Worm (Caenorhabditis elegans) whole organism, L1 larva: ENCODE measurements around the gene slmp-1.

Source experiments
- C16A3.4 ChIP-seq: fragments of 150-350 bp; optimal IDR thresholded peaks from 2 replicates; lab custom pipeline; 2014; ENCODE audit warnings: missing biosample characterization, missing genetic modification characterization
- F16B12.6 ChIP-seq: fragments of 150-350 bp; optimal IDR thresholded peaks from 2 replicates; lab custom pipeline; 2014; ENCODE audit warnings: missing biosample characterization, missing genetic modification characterization
- ceh-63 ChIP-seq: fragments of 200-800 bp; sonication (Bioruptor generic); optimal IDR thresholded peaks from 2 replicates; lab custom pipeline; 2018; ENCODE audit warnings: mild to moderate bottlenecking, missing genetic modification characterization, missing compliant biosample characterization
- ceh-82 ChIP-seq, 3 experiments: fragments of 150-350 bp in 1 of 3; sonication (generic microtip) in 2 of 3; optimal IDR thresholded peaks; 2 replicates each; lab custom pipeline; 2014 to 2017; ENCODE audit warnings: missing biosample characterization in 3 of 3, missing genetic modification characterization in 3 of 3
- ceh-88 ChIP-seq: fragments of 200-800 bp; sonication (Bioruptor generic); IDR thresholded peaks from 2 replicates; pipeline ENCODE4 v1.3.6; 2022; ENCODE audit warnings: missing genetic modification characterization, missing compliant biosample characterization
- ceh-90 ChIP-seq: sonication (generic microtip); optimal IDR thresholded peaks from 2 replicates; lab custom pipeline; 2016; ENCODE audit warnings: missing genetic modification characterization, missing compliant biosample characterization
- dpl-1 ChIP-seq, 3 experiments: fragments of 150-350 bp in 2 of 3; sonication (generic microtip) in 1 of 3; optimal IDR thresholded peaks; 2 replicates each; lab custom pipeline; 2014 to 2017; ENCODE audit warnings: missing biosample characterization in 3 of 3, missing genetic modification characterization in 3 of 3, missing genetic modification reagents in 3 of 3
- efl-1 ChIP-seq, 4 experiments: fragments of 150-350 bp; optimal IDR thresholded peaks in 3 of 4; peaks in 1 of 4; 1 replicate in 1 of 4; 2 replicates in 3 of 4; lab custom pipeline; 2014; ENCODE audit warnings: missing biosample characterization in 2 of 4, missing genetic modification characterization in 2 of 4, missing genetic modification reagents in 2 of 4
- efl-3 ChIP-seq: fragments of 200-800 bp; sonication (Bioruptor generic); optimal IDR thresholded peaks from 2 replicates; lab custom pipeline; 2018; ENCODE audit warnings: mild to moderate bottlenecking, missing genetic modification characterization, missing compliant biosample characterization
- egl-13 ChIP-seq: sonication (generic microtip); optimal IDR thresholded peaks from 2 replicates; lab custom pipeline; 2016; ENCODE audit warnings: missing genotype, missing genetic modification reagents, missing genetic modification characterization, missing compliant biosample characterization
- ets-5 ChIP-seq: fragments of 200-800 bp; sonication (Bioruptor generic); IDR thresholded peaks from 2 replicates; pipeline ENCODE4 v1.3.6; 2022; ENCODE audit warnings: missing genetic modification characterization, missing compliant biosample characterization
- fkh-4 ChIP-seq: sonication (generic microtip); optimal IDR thresholded peaks from 2 replicates; lab custom pipeline; 2016; ENCODE audit warnings: missing compliant biosample characterization, missing genetic modification characterization, borderline replicate concordance
- fkh-8 ChIP-seq: sonication (generic microtip); optimal IDR thresholded peaks from 2 replicates; lab custom pipeline; 2016; ENCODE audit warnings: mild to moderate bottlenecking, missing genetic modification characterization, missing compliant biosample characterization
- fos-1 ChIP-seq: fragments of 150-350 bp; optimal IDR thresholded peaks from 2 replicates; lab custom pipeline; 2014; ENCODE audit warnings: missing biosample characterization, missing genetic modification characterization
- hlh-17 ChIP-seq: fragments of 200-800 bp; sonication (Bioruptor generic); optimal IDR thresholded peaks from 2 replicates; lab custom pipeline; 2018; ENCODE audit warnings: missing genetic modification characterization, mild to moderate bottlenecking, missing compliant biosample characterization, moderate library complexity, borderline replicate concordance
- isw-1 ChIP-seq: fragments of 200-800 bp; sonication (Bioruptor generic); IDR thresholded peaks from 2 replicates; pipeline ENCODE4 v1.3.6; 2022; ENCODE audit warnings: missing genetic modification characterization, missing compliant biosample characterization
- lin-15B ChIP-seq: fragments of 150-350 bp; sonication (generic microtip); optimal IDR thresholded peaks from 3 replicates; lab custom pipeline; 2014; ENCODE audit warnings: missing biosample characterization, missing genetic modification characterization
- lin-35 ChIP-seq, 2 experiments: fragments of 150-350 bp; optimal IDR thresholded peaks; 2 replicates each; lab custom pipeline; 2014; ENCODE audit warnings: missing biosample characterization in 2 of 2, missing genetic modification characterization in 2 of 2, missing genetic modification reagents in 2 of 2
- lin-39 ChIP-seq: fragments of 150-350 bp; optimal IDR thresholded peaks from 2 replicates; lab custom pipeline; 2014; ENCODE audit warnings: missing biosample characterization, missing genetic modification reagents, missing genetic modification characterization
- lir-3 ChIP-seq: sonication (generic microtip); optimal IDR thresholded peaks from 2 replicates; lab custom pipeline; 2016; ENCODE audit warnings: mild to moderate bottlenecking, missing genetic modification characterization, moderate library complexity, missing compliant biosample characterization; ENCODE audit not compliant: poor library complexity
- mef-2 ChIP-seq: fragments of 150-350 bp; optimal IDR thresholded peaks from 2 replicates; lab custom pipeline; 2014; ENCODE audit warnings: missing biosample characterization, missing genetic modification characterization
- mep-1 ChIP-seq: fragments of 150-350 bp; optimal IDR thresholded peaks from 2 replicates; lab custom pipeline; 2014; ENCODE audit warnings: missing biosample characterization, missing genetic modification characterization
- nhr-12 ChIP-seq: sonication (generic microtip); optimal IDR thresholded peaks from 2 replicates; lab custom pipeline; 2017; ENCODE audit warnings: missing biosample characterization, missing genetic modification characterization
- nhr-47 ChIP-seq: sonication (generic microtip); optimal IDR thresholded peaks from 2 replicates; lab custom pipeline; 2016; ENCODE audit warnings: mild to moderate bottlenecking, missing genetic modification characterization, moderate library complexity, missing compliant biosample characterization
- rnt-1 ChIP-seq: sonication (generic microtip); optimal IDR thresholded peaks from 2 replicates; lab custom pipeline; 2016; ENCODE audit warnings: mild to moderate bottlenecking, missing genetic modification characterization, moderate library complexity, missing compliant biosample characterization
- snpc-4 ChIP-seq: fragments of 150-350 bp; optimal IDR thresholded peaks from 2 replicates; lab custom pipeline; 2014; ENCODE audit warnings: missing biosample characterization, missing genetic modification characterization
- snu-23 ChIP-seq: sonication (generic microtip); optimal IDR thresholded peaks from 2 replicates; lab custom pipeline; 2016; ENCODE audit warnings: missing genetic modification characterization, missing compliant biosample characterization
- sox-4 ChIP-seq: sonication (generic microtip); optimal IDR thresholded peaks from 2 replicates; lab custom pipeline; 2016; ENCODE audit warnings: missing genetic modification characterization, missing compliant biosample characterization
- swsn-7 ChIP-seq: sonication (generic microtip); optimal IDR thresholded peaks from 2 replicates; lab custom pipeline; 2016; ENCODE audit warnings: missing genetic modification characterization, missing compliant biosample characterization
- unc-130 ChIP-seq: fragments of 150-350 bp; optimal IDR thresholded peaks from 2 replicates; lab custom pipeline; 2017; ENCODE audit warnings: missing biosample characterization, missing genetic modification characterization, inconsistent platforms
- unc-98 ChIP-seq: fragments of 200-800 bp; sonication (Bioruptor generic); IDR thresholded peaks from 2 replicates; pipeline ENCODE4 v1.3.6; 2022; ENCODE audit warnings: missing genetic modification characterization, missing compliant biosample characterization
- vab-15 ChIP-seq: sonication (generic microtip); optimal IDR thresholded peaks from 2 replicates; lab custom pipeline; 2017; ENCODE audit warnings: missing genotype, mild to moderate bottlenecking, missing genetic modification characterization, missing compliant biosample characterization
- ztf-4 ChIP-seq: fragments of 150-350 bp; optimal IDR thresholded peaks from 2 replicates; lab custom pipeline; 2014; ENCODE audit warnings: missing biosample characterization, missing genetic modification characterization

Gene slmp-1

DNA sequence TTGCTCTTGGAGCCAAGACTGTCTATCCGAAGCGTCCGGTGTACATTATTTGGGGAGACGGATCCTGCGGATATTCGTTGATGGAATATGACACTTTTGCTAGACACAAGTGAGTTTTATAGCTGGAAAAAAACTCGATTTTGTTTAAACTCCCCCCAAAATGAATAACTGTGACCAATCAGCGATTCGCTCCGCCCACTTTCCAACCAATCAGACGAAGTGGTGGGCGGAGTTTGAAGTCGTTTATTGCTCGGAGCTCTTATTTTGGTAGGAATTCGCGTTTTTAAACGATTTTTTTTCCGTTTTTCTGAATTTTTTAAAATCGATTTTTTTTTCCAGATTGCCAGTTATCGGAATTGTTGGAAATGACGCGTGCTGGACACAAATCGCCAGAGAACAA lies 48.2 kb downstream of the slmp-1 start:
- no peak for TF ChIP-seq lin-15B (tag; lab: Kevin White, UChicago)
- TF ChIP-seq sox-4 (tag; lab: Kevin White, UChicago), result no peak
- TF ChIP-seq efl-1 (optimal IDR thresholded peaks at IDR 0.05; lab: Kevin White, UChicago), result no peak
- no peak for TF ChIP-seq efl-1 (GFP tag; optimal IDR thresholded peaks at IDR 0.05 in 1 of 2; lab: Kevin White, UChicago)
- TF ChIP-seq fkh-8, result no peak
- TF ChIP-seq ceh-63 (GFP tag; lab: Kevin White, UChicago), result no peak
- TF ChIP-seq dpl-1 (GFP tag; optimal IDR thresholded peaks at IDR 0.05; lab: Kevin White, UChicago), result no peak
- TF ChIP-seq, all 84 proteins: peak for 0

DNA sequence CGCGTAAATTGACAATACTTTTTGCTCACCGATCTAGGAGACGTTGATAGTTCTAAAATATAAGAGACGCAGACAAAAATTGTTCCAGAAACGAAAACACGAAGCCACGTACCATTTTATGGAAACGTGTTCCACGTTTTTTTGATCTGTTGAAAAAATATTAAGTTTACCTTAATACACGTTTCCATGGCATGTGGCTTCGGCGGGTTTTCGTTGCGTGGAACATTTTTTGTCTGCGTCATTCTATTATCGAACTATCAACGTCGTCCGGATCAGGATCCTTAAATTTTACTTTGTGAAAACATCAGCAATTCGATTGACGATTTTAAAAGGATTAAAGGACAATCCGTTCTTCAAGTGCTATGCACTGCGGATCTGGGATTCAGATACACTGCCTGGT lies 52.1 kb downstream of the slmp-1 start, which contains the start of gene T26C12.2:
Gene T26C12.2 (minus strand): TSS at position 101 of the 400 bp plus-strand sequence.
- no peak for TF ChIP-seq isw-1 (GFP tag; lab: Robert Waterston, UW)
- no peak for TF ChIP-seq nhr-12
- no peak for TF ChIP-seq mef-2 (tag; lab: Kevin White, UChicago)
- no peak for TF ChIP-seq ceh-82 (tag; optimal IDR thresholded peaks at IDR 0.05; lab: Kevin White, UChicago)
- TF ChIP-seq lin-39 (tag; lab: Kevin White, UChicago), result no peak
- no peak for TF ChIP-seq lin-35 (GFP tag; optimal IDR thresholded peaks at IDR 0.05; lab: Kevin White, UChicago)
- TF ChIP-seq mep-1 (tag; lab: Kevin White, UChicago), result no peak
- no peak for TF ChIP-seq hlh-17 (GFP tag; lab: Kevin White, UChicago)
- TF ChIP-seq efl-3 (GFP tag; lab: Kevin White, UChicago), result no peak
- TF ChIP-seq rnt-1 (tag; lab: Kevin White, UChicago), result no peak
- no peak for TF ChIP-seq snu-23 (GFP tag; lab: Kevin White, UChicago)

DNA sequence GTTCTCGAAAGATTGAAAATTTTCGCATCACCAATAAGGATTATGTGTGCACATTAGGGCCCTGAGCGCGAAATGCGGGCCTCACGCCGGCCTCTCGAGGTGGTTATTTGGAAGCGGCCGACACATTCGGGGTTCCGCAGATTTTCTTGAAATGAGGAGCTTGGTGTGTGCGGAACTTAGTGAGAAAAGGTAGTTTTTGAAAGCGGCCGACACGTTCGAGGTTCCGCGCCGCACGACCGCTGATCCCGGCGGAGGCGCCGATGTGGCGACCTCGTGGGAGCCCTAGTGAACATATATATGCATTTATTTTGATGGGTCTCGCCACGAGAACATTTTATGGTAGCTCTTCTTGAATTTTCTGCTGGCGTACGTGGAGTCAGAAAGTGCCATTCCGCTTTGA lies 53.3 kb downstream of the slmp-1 start:
- TF ChIP-seq fos-1 (tag; lab: Kevin White, UChicago) (no peak), snpc-4 (tag; lab: Kevin White, UChicago) (no peak), fkh-4 (tag; lab: Kevin White, UChicago) (no peak), ets-5 (GFP tag; lab: Robert Waterston, UW) (no peak), ceh-63 (GFP tag; lab: Kevin White, UChicago) (no peak), egl-13 (tag; lab: Kevin White, UChicago) (no peak), unc-130 (tag; lab: Kevin White, UChicago) (no peak), nhr-47 (tag; lab: Kevin White, UChicago) (no peak)

DNA sequence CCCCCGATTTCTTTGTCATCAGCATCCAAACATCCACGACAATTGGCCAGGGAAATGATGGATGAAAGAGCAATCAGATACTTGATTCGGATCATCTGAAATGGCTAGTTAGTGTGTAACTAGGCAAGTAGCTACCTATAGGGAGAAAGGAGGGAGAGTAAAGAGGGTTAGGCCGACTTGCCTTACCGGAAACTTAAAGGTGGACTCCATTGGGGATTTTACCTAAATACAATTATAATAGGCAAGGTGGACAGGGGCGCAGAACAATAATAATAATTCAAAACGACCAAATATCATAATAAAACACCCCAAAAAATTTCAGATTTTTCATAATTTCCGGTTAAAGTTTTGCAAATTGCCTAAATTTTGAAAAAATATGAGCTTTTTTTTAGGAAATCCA lies 54.0 kb downstream of the slmp-1 start, which contains the start of gene clec-173:
Gene clec-173 (minus strand): TSS at position 101 of the 400 bp plus-strand sequence.
- TF ChIP-seq C16A3.4 (tag; lab: Kevin White, UChicago) (no peak), vab-15 (tag; lab: Kevin White, UChicago) (no peak), lir-3 (tag; lab: Kevin White, UChicago) (no peak), swsn-7 (tag; lab: Kevin White, UChicago) (no peak), F16B12.6 (tag; lab: Kevin White, UChicago) (no peak), unc-98 (no peak), ztf-4 (no peak), ceh-90 (tag; lab: Kevin White, UChicago) (no peak), ceh-88 (GFP tag; lab: Robert Waterston, UW) (no peak)
